Worm (Caenorhabditis elegans): ENCODE results near the gene cft-1.

DNA sequence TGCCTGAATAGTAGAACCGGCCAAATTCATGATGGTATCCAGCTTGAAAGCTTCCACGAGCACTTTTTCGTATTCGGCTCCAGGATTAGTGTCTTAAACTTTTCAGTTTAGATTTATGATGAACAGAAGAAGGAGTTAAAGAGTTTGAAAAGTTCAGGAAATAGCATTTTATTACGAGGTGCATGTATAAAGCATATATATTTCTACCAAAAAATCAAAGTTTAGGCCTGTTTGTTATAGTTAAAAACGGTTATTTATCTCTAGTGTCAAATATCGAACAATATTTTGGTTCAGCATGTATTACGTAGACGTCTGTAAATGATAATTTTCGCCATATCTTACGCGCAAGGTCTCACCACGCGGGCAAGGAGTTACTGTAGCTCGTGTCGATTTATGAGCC lies 42.7 kb downstream of the cft-1 start, which contains the start of gene klc-2:
- TF ChIP-seq sem-4 (tag; optimal IDR thresholded peaks at IDR 0.05): no peak
- TF ChIP-seq lin-11 (tag; optimal IDR thresholded peaks at IDR 0.05): no peak
- no peak for TF ChIP-seq crh-2 (tag; optimal IDR thresholded peaks at IDR 0.05)

All from whole organism, L2 larva.